Fruit fly (Drosophila melanogaster) whole organism, embryonic: ENCODE data around the gene CG32432.

Experiments used
- Aef1 ChIP-seq: fragments of 200-800 bp; sonication (Bioruptor generic); IDR thresholded peaks from 3 replicates; pipeline ENCODE4 v1.3.6; 2022; ENCODE audit warnings: missing biosample characterization, missing genetic modification characterization
- C15 ChIP-seq: fragments of 200-800 bp; sonication (Bioruptor generic); IDR thresholded peaks from 3 replicates; pipeline ENCODE4 v1.3.6; 2022; ENCODE audit warnings: missing biosample characterization, missing genetic modification characterization
- CG12391 ChIP-seq: fragments of 200-800 bp; sonication (Bioruptor generic); optimal IDR thresholded peaks from 3 replicates; lab custom pipeline; 2018; ENCODE audit warnings: missing biosample characterization, mild to moderate bottlenecking, missing genetic modification characterization, moderate library complexity
- CG12769 ChIP-seq: fragments of 200-800 bp; sonication (Bioruptor generic); optimal IDR thresholded peaks from 2 replicates; lab custom pipeline; 2019; ENCODE audit warnings: missing biosample characterization, mild to moderate bottlenecking, missing genetic modification characterization, moderate library complexity
- CG13287 ChIP-seq: fragments of 200-800 bp; sonication (Bioruptor generic); IDR thresholded peaks from 2 replicates; pipeline ENCODE4 v1.3.6; 2022; ENCODE audit warnings: missing biosample characterization, missing genetic modification characterization; ENCODE audit not compliant: partially characterized antibody
- CG13424 ChIP-seq: fragments of 200-800 bp; sonication (Bioruptor generic); optimal IDR thresholded peaks from 2 replicates; lab custom pipeline; 2019; ENCODE audit warnings: missing biosample characterization, mild to moderate bottlenecking, missing genetic modification characterization, moderate library complexity
- CG13775 ChIP-seq: fragments of 200-800 bp; sonication (Bioruptor generic); optimal IDR thresholded peaks from 3 replicates; lab custom pipeline; 2017; ENCODE audit warnings: missing biosample characterization, mild to moderate bottlenecking, missing genetic modification characterization
- CG14014 ChIP-seq: fragments of 200-800 bp; sonication (Bioruptor generic); IDR thresholded peaks from 2 replicates; pipeline ENCODE4 v1.3.6; 2022; ENCODE audit warnings: missing biosample characterization, missing genetic modification characterization
- CG14667 ChIP-seq: fragments of 200-800 bp; sonication (Bioruptor generic); IDR thresholded peaks from 2 replicates; pipeline ENCODE4 v1.3.6; 2022; ENCODE audit warnings: missing biosample characterization, missing genetic modification characterization
- CG15269 ChIP-seq: fragments of 200-800 bp; sonication (Bioruptor generic); optimal IDR thresholded peaks from 2 replicates; lab custom pipeline; 2018; ENCODE audit warnings: missing biosample characterization, mild to moderate bottlenecking, missing genetic modification characterization, moderate library complexity
- CG1647 ChIP-seq: fragments of 200-800 bp; sonication (Bioruptor generic); optimal IDR thresholded peaks from 3 replicates; lab custom pipeline; 2016; ENCODE audit warnings: missing biosample characterization, missing genetic modification characterization
- CG1832 ChIP-seq: fragments of 200-800 bp; sonication (Bioruptor generic); optimal IDR thresholded peaks from 2 replicates; lab custom pipeline; 2017; ENCODE audit warnings: missing biosample characterization, mild to moderate bottlenecking, missing genetic modification characterization, inconsistent platforms
- CG18599 ChIP-seq: fragments of 200-800 bp; sonication (Bioruptor generic); optimal IDR thresholded peaks from 3 replicates; lab custom pipeline; 2017; ENCODE audit warnings: missing biosample characterization, missing genetic modification characterization, mild to moderate bottlenecking, moderate library complexity, missing genetic modification reagents
- CG2129 ChIP-seq: fragments of 200-800 bp; sonication (Bioruptor generic); IDR thresholded peaks from 2 replicates; pipeline ENCODE4 v1.3.6; 2022; ENCODE audit warnings: missing biosample characterization, missing genetic modification characterization; ENCODE audit not compliant: partially characterized antibody
- CG2199 ChIP-seq: fragments of 200-800 bp; sonication (Bioruptor generic); IDR thresholded peaks from 3 replicates; pipeline ENCODE4 v1.3.6; 2022; ENCODE audit warnings: missing biosample characterization, missing genetic modification characterization
- CG31441 ChIP-seq: fragments of 200-800 bp; sonication (Bioruptor generic); IDR thresholded peaks from 2 replicates; pipeline ENCODE4 v1.3.6; 2022; ENCODE audit warnings: missing biosample characterization, missing genetic modification characterization
- CG3847 ChIP-seq: fragments of 200-800 bp; sonication (Bioruptor generic); IDR thresholded peaks from 2 replicates; pipeline ENCODE4 v1.3.6; 2022; ENCODE audit warnings: missing biosample characterization, missing genetic modification characterization
- CG43689 ChIP-seq: fragments of 200-800 bp; sonication (Bioruptor generic); IDR thresholded peaks from 2 replicates; pipeline ENCODE4 v1.3.6; 2022; ENCODE audit warnings: missing biosample characterization, missing genetic modification characterization
- CG7928 ChIP-seq: fragments of 200-800 bp; sonication (Bioruptor generic); optimal IDR thresholded peaks from 2 replicates; lab custom pipeline; 2017; ENCODE audit warnings: missing biosample characterization, mild to moderate bottlenecking, missing genetic modification characterization
- CG8089 ChIP-seq: fragments of 200-800 bp; sonication (Bioruptor generic); optimal IDR thresholded peaks from 3 replicates; lab custom pipeline; 2016; ENCODE audit warnings: missing biosample characterization, missing genetic modification characterization
- CG8388 ChIP-seq: fragments of 200-800 bp; sonication (Bioruptor generic); optimal IDR thresholded peaks from 2 replicates; lab custom pipeline; 2019; ENCODE audit warnings: missing biosample characterization, mild to moderate bottlenecking, missing genetic modification characterization, moderate library complexity
- CG9797 ChIP-seq: fragments of 200-800 bp; sonication (Bioruptor generic); optimal IDR thresholded peaks from 3 replicates; lab custom pipeline; 2018; ENCODE audit warnings: missing biosample characterization, mild to moderate bottlenecking, missing genetic modification characterization
- CG9817 ChIP-seq: fragments of 200-800 bp; sonication (Bioruptor generic); optimal IDR thresholded peaks from 2 replicates; lab custom pipeline; 2018; ENCODE audit warnings: missing biosample characterization, mild to moderate bottlenecking, missing genetic modification characterization, moderate library complexity
- CG9932 ChIP-seq: fragments of 200-800 bp; sonication (Bioruptor generic); IDR thresholded peaks from 2 replicates; pipeline ENCODE4 v1.3.6; 2022; ENCODE audit warnings: missing biosample characterization, missing genetic modification characterization
- D19A ChIP-seq: fragments of 200-800 bp; optimal IDR thresholded peaks from 3 replicates; lab custom pipeline; 2019; ENCODE audit warnings: missing biosample characterization, mild to moderate bottlenecking, missing genetic modification characterization, moderate library complexity
- Deaf1 ChIP-seq: fragments of 200-800 bp; optimal IDR thresholded peaks from 3 replicates; lab custom pipeline; 2019; ENCODE audit warnings: missing biosample characterization, mild to moderate bottlenecking, missing genetic modification characterization, moderate library complexity
- Dll ChIP-seq: fragments of 200-800 bp; sonication (Bioruptor generic); IDR thresholded peaks from 4 replicates; pipeline ENCODE4 v1.3.6; 2022; ENCODE audit warnings: missing biosample characterization, missing genetic modification characterization; ENCODE audit not compliant: partially characterized antibody
- Drgx ChIP-seq: fragments of 200-800 bp; sonication (Bioruptor generic); IDR thresholded peaks from 2 replicates; pipeline ENCODE4 v1.3.6; 2022; ENCODE audit warnings: missing biosample characterization, missing genetic modification characterization
- Fer1 ChIP-seq: fragments of 200-800 bp; sonication (Bioruptor generic); optimal IDR thresholded peaks from 2 replicates; lab custom pipeline; 2017; ENCODE audit warnings: missing biosample characterization, mild to moderate bottlenecking, missing genetic modification characterization
- GATAe ChIP-seq: fragments of 200-800 bp; sonication (Bioruptor generic); conservative IDR thresholded peaks from 2 replicates; pipeline ENCODE4 v1.3.6; 2022; ENCODE audit warnings: missing biosample characterization, missing genetic modification characterization
- Hand ChIP-seq: fragments of 200-800 bp; sonication (Bioruptor generic); optimal IDR thresholded peaks from 2 replicates; lab custom pipeline; 2017; ENCODE audit warnings: mild to moderate bottlenecking, missing biosample characterization, missing genetic modification reagents, missing genetic modification characterization
- Sin3A ChIP-seq: fragments of >200 bp; optimal IDR thresholded peaks from 2 replicates; lab custom pipeline; 2018
- bbx ChIP-seq: fragments of 200-800 bp; sonication (Bioruptor generic); IDR thresholded peaks from 2 replicates; pipeline ENCODE4 v1.3.6; 2022; ENCODE audit warnings: missing biosample characterization, missing genetic modification characterization; ENCODE audit not compliant: partially characterized antibody
- chinmo ChIP-seq: fragments of 200-800 bp; sonication (Bioruptor generic); IDR thresholded peaks from 4 replicates; pipeline ENCODE4 v1.3.6; 2022; ENCODE audit warnings: missing biosample characterization, missing genetic modification characterization; ENCODE audit not compliant: partially characterized antibody
- dysf ChIP-seq: fragments of 200-800 bp; sonication (Bioruptor generic); IDR thresholded peaks from 3 replicates; pipeline ENCODE4 v1.3.6; 2022; ENCODE audit warnings: missing biosample characterization, missing genetic modification characterization
- en ChIP-seq: fragments of 200-800 bp; sonication (Bioruptor generic); optimal IDR thresholded peaks from 2 replicates; lab custom pipeline; 2016; ENCODE audit warnings: missing biosample characterization, missing genetic modification characterization
- fd64A ChIP-seq: fragments of 200-800 bp; sonication (Bioruptor generic); optimal IDR thresholded peaks from 3 replicates; lab custom pipeline; 2018; ENCODE audit warnings: missing biosample characterization, mild to moderate bottlenecking, missing genetic modification characterization
- gcm2 ChIP-seq: fragments of 200-800 bp; sonication (Bioruptor generic); optimal IDR thresholded peaks from 2 replicates; lab custom pipeline; 2016; ENCODE audit warnings: missing biosample characterization, missing genetic modification characterization
- gfzf ChIP-seq: fragments of 200-800 bp; sonication (Bioruptor generic); optimal IDR thresholded peaks from 2 replicates; lab custom pipeline; 2016; ENCODE audit warnings: missing biosample characterization, mild to moderate bottlenecking, missing genetic modification characterization, moderate library complexity
- grn ChIP-seq: fragments of 200-800 bp; sonication (Bioruptor generic); optimal IDR thresholded peaks from 3 replicates; lab custom pipeline; 2017; ENCODE audit warnings: missing biosample characterization, missing genetic modification characterization
- klu ChIP-seq: fragments of 200-800 bp; sonication (Bioruptor generic); IDR thresholded peaks from 2 replicates; pipeline ENCODE4 v1.3.6; 2022; ENCODE audit warnings: missing biosample characterization, missing genetic modification characterization
- p53 ChIP-seq: fragments of 200-800 bp; sonication (Bioruptor generic); optimal IDR thresholded peaks from 2 replicates; lab custom pipeline; 2016; ENCODE audit warnings: missing biosample characterization, missing genetic modification characterization
- pan ChIP-seq, 4 experiments: fragments of >200 bp in 3 of 4; fragments of 200-800 bp in 1 of 4; sonication (Bioruptor generic) in 1 of 4; optimal IDR thresholded peaks in 3 of 4; IDR thresholded peaks in 1 of 4; 2 replicates each; pipeline versions ENCODE4 v1.3.6 to Lab custom; 2017 to 2022; ENCODE audit warnings: missing biosample characterization in 2 of 4, missing genetic modification characterization in 2 of 4, mixed read lengths in 1 of 4
- row ChIP-seq: fragments of 200-800 bp; sonication (Bioruptor generic); IDR thresholded peaks from 3 replicates; pipeline ENCODE4 v1.3.6; 2022; ENCODE audit warnings: missing biosample characterization, missing genetic modification characterization
- schlank ChIP-seq: fragments of 200-800 bp; sonication (Bioruptor generic); optimal IDR thresholded peaks from 2 replicates; lab custom pipeline; 2018; ENCODE audit warnings: missing biosample characterization, mild to moderate bottlenecking, missing genetic modification characterization
- sens ChIP-seq: fragments of 200-800 bp; sonication (Bioruptor generic); peaks from one replicate; lab custom pipeline; 2016; ENCODE audit warnings: missing biosample characterization, missing genetic modification characterization
- tgo ChIP-seq: fragments of 200-800 bp; sonication (Bioruptor generic); IDR thresholded peaks from 3 replicates; pipeline ENCODE4 v1.3.6; 2022; ENCODE audit warnings: missing biosample characterization, missing genetic modification characterization
- vvl ChIP-seq: fragments of 200-800 bp; sonication (Bioruptor generic); IDR thresholded peaks from 2 replicates; pipeline ENCODE4 v1.3.6; 2022; ENCODE audit warnings: missing biosample characterization, missing genetic modification characterization
- yki ChIP-seq: fragments of >200 bp; optimal IDR thresholded peaks from 3 replicates; lab custom pipeline; 2018

The CG32432 gene

dm6 chr3L:20897317-20897716 is 12.3 kb upstream of the CG32432 start, which contains the start of the genes Sfp77F and CG43931:
TSS of gene Sfp77F (minus strand) at chr3L:20897417.
TSS of gene CG43931 (plus strand) at chr3L:20897557.
- TF ChIP-seq CG13775 (no peak), chinmo (GFP tag; lab: Robert Waterston, UW) (no peak), Sin3A (lab: Kevin White, UChicago) (no peak), C15 (GFP tag; lab: Robert Waterston, UW) (no peak), en (no peak), CG3847 (no peak), Drgx (GFP tag; lab: Robert Waterston, UW) (no peak)

DNA sequence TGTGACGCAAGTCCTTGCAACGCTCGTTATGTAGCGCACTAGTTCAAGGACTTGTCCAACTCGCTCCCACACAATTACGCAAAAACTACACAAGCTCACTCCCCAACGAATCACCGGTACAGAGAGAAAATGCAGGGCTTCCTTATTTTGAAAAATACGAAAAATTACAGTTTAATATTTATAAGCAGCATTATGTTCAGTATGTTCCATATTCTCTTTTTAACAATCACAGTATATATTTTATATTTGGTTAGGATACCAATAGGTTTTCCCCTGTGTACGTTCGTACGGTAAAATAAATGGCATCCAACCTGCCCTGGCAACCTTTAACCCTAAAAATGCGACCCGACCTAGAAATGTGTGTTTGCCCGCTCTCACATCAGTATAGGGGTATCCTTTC is 1.0 kb downstream of the CG32432 start:
- TF ChIP-seq Dll (GFP tag; lab: Robert Waterston, UW), result no peak
- no peak for TF ChIP-seq CG13287 (GFP tag; lab: Robert Waterston, UW)
- TF ChIP-seq CG12391 (tag; lab: Kevin White, UChicago), result no peak
- no peak for TF ChIP-seq bbx
- TF ChIP-seq CG9797 (GFP tag; lab: Kevin White, UChicago), result no peak
- TF ChIP-seq klu (GFP tag; lab: Robert Waterston, UW), result no peak
- no peak for TF ChIP-seq GATAe (GFP tag; lab: Robert Waterston, UW)
- peak; percentile 28; the same call in 2 of the 3 replicates for TF ChIP-seq row
- TF ChIP-seq CG12769, result no peak
- peak; percentile 41 for TF ChIP-seq sens (GFP tag; lab: Kevin White, UChicago)
- no peak for TF ChIP-seq CG43689 (GFP tag; lab: Robert Waterston, UW)
- no peak for TF ChIP-seq pan (optimal IDR thresholded peaks at IDR 0.05; lab: Kevin White, UChicago)
- TF ChIP-seq pan (GFP tag; optimal IDR thresholded peaks at IDR 0.05 in 1 of 2, IDR thresholded peaks at IDR 0.05 in 1 of 2), result peak in 1 of 2 experiments; percentile 27
- no peak for TF ChIP-seq Deaf1
- peak; percentile 27; the same call in 1 of the 3 replicates for TF ChIP-seq dysf
- TF ChIP-seq CG8089 (GFP tag; lab: Kevin White, UChicago), result no peak
- TF ChIP-seq grn (GFP tag; lab: Kevin White, UChicago), result no peak
- no peak for TF ChIP-seq CG1832 (GFP tag; lab: Kevin White, UChicago)
- no peak for TF ChIP-seq D19A (tag; lab: Kevin White, UChicago)
- TF ChIP-seq Aef1 (GFP tag; lab: Robert Waterston, UW), result 0 out of 3 replicates have a peak, but pooled peaks have one; percentile 28
- no peak for TF ChIP-seq gcm2 (GFP tag; lab: Kevin White, UChicago)
- TF ChIP-seq CG2129 (GFP tag; lab: Robert Waterston, UW), result no peak
- TF ChIP-seq Fer1 (GFP tag; lab: Kevin White, UChicago), result peak; percentile 39
- peak; percentile 65 for TF ChIP-seq CG18599 (GFP tag; lab: Kevin White, UChicago)
- TF ChIP-seq CG7928 (GFP tag; lab: Kevin White, UChicago), result no peak
- TF ChIP-seq CG2199 (GFP tag; lab: Robert Waterston, UW), result no peak
- TF ChIP-seq CG1647 (GFP tag; lab: Kevin White, UChicago), result no peak
- TF ChIP-seq CG9817, result peak; percentile 36
- no peak for TF ChIP-seq CG8388 (GFP tag; lab: Kevin White, UChicago)
- 0 out of 2 replicates have a peak, but pooled peaks have one; percentile 19 for TF ChIP-seq CG14667
- TF ChIP-seq tgo (GFP tag; lab: Robert Waterston, UW), result 0 out of 3 replicates have a peak, but pooled peaks have one; percentile 25
- TF ChIP-seq p53 (GFP tag; lab: Kevin White, UChicago), result no peak
- no peak for TF ChIP-seq CG13424 (tag; lab: Kevin White, UChicago)
- 0 out of 2 replicates have a peak, but pooled peaks have one; percentile 39 for TF ChIP-seq CG9932
- TF ChIP-seq gfzf, result no peak
- no peak for TF ChIP-seq CG31441 (GFP tag; lab: Robert Waterston, UW)
- TF ChIP-seq CG15269, result peak; percentile 12
- 0 out of 2 replicates have a peak, but pooled peaks have one; percentile 40 for TF ChIP-seq CG14014 (GFP tag; lab: Robert Waterston, UW)
- no peak for TF ChIP-seq fd64A (GFP tag; lab: Kevin White, UChicago)
- TF ChIP-seq Hand (GFP tag; lab: Kevin White, UChicago), result no peak
- no peak for TF ChIP-seq yki (lab: Kevin White, UChicago)
- no peak for TF ChIP-seq vvl
- TF ChIP-seq schlank (tag; lab: Kevin White, UChicago), result no peak
